Fruit fly (Drosophila melanogaster): ENCODE results near the gene sog.

Gene sog

DNA sequence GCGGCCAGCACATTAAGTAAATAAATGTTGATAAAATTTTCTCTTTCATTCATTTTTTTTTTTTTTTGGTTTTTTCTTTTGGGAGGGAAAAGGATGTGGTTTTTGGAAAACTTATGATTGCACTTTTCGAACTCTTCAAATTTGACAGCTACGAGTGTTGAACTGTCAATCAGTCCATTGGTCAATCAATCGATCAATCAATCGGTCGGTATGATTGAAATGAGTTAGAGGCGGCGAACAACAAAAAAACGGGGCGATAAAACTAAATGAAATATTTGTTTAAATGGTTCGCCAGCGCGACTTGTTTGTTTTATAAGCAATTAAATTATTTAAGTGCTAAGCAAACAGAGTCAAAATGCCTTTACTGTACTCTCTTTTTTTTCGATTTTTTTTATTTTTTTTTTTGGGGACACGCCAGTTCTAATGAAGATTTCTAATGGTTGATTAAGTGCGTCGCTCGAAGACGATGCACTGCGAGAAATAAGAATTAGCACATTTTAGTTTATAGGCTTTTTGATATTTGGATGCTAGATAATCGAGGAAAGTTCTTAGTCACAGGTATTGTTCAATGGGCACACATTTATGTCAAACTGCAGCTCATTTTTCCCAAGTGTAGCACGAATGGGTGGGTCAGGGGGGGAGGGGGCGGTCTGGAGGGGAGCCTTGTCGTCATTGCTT, 14.1 kb downstream of the sog start (continued):
- TF ChIP-seq Mrtf (GFP tag; IDR thresholded peaks at IDR 0.05) (peak; percentile 77), Lim3 (GFP tag; IDR thresholded peaks at IDR 0.05) (no peak), jing (GFP tag; optimal IDR thresholded peaks at IDR 0.05) (peak; percentile 79), her (GFP tag; optimal IDR thresholded peaks at IDR 0.05) (peak; percentile 59), Bteb2 (GFP tag; optimal IDR thresholded peaks at IDR 0.05) (peak; percentile 49), Elba2 (GFP tag; optimal IDR thresholded peaks at IDR 0.05) (no peak), klu (GFP tag; IDR thresholded peaks at IDR 0.05) (peak; percentile 52; the same call in 1 of the 2 replicates), eyg (GFP tag; optimal IDR thresholded peaks at IDR 0.05) (peak; percentile 31), CG13624 (GFP tag; optimal IDR thresholded peaks at IDR 0.05) (peak; percentile 61), Fer2 (tag; optimal IDR thresholded peaks at IDR 0.05) (peak; percentile 17), CG31224 (GFP tag; IDR thresholded peaks at IDR 0.05) (peak; percentile 56), Oli (tag; optimal IDR thresholded peaks at IDR 0.05) (peak; percentile 85), caup (GFP tag; optimal IDR thresholded peaks at IDR 0.05; ENCODE audit: severe bottlenecking) (peak; percentile 71), CG13894 (tag; optimal IDR thresholded peaks at IDR 0.05) (no peak), CG6272 (GFP tag; IDR thresholded peaks at IDR 0.05) (peak; percentile 67), sqz (GFP tag; optimal IDR thresholded peaks at IDR 0.05) (peak; percentile 80), CG3407 (GFP tag; optimal IDR thresholded peaks at IDR 0.05) (peak; percentile 62), Hr78 (GFP tag; optimal IDR thresholded peaks at IDR 0.05) (no peak), CG8089 (GFP tag; optimal IDR thresholded peaks at IDR 0.05) (peak; percentile 72), CG17361 (GFP tag; IDR thresholded peaks at IDR 0.05) (peak; percentile 83), Trl (optimal IDR thresholded peaks at IDR 0.05) (no peak), Trl (GFP tag; optimal IDR thresholded peaks at IDR 0.05) (peak; percentile 74), luna (GFP tag; optimal IDR thresholded peaks at IDR 0.05) (no peak), CG6254 (GFP tag; optimal IDR thresholded peaks at IDR 0.05) (peak; percentile 65), CG11247 (GFP tag; IDR thresholded peaks at IDR 0.05) (peak; percentile 63; the same call in 1 of the 2 replicates), grn (GFP tag; optimal IDR thresholded peaks at IDR 0.05) (peak; percentile 88), YL-1 (GFP tag; optimal IDR thresholded peaks at IDR 0.05) (no peak), yki (optimal IDR thresholded peaks at IDR 0.05) (no peak), Ada2b (GFP tag; IDR thresholded peaks at IDR 0.05) (peak; percentile 74), gem (tag; optimal IDR thresholded peaks at IDR 0.05) (peak; percentile 86), fd102C (GFP tag; optimal IDR thresholded peaks at IDR 0.05) (no peak), CG10543 (GFP tag; optimal IDR thresholded peaks at IDR 0.05) (peak; percentile 57), gfzf (GFP tag; optimal IDR thresholded peaks at IDR 0.05) (no peak), pum (GFP tag; optimal IDR thresholded peaks at IDR 0.05) (peak; percentile 65), CG6765 (GFP tag; optimal IDR thresholded peaks at IDR 0.05) (peak; percentile 23), CG32532 (GFP tag; IDR thresholded peaks at IDR 0.05) (peak; percentile 78), z (GFP tag; IDR thresholded peaks at IDR 0.05) (no peak), CG10209 (GFP tag; optimal IDR thresholded peaks at IDR 0.05) (peak; percentile 81), sens-2 (GFP tag; IDR thresholded peaks at IDR 0.05) (0 out of 2 replicates have a peak, but pooled peaks have one; percentile 34), NFAT (GFP tag; IDR thresholded peaks at IDR 0.05) (peak; percentile 59; the same call in 1 of the 2 replicates), CG7987 (GFP tag; optimal IDR thresholded peaks at IDR 0.05) (no peak), HmgZ (tag; optimal IDR thresholded peaks at IDR 0.05) (peak; percentile 60), Deaf1 (tag; optimal IDR thresholded peaks at IDR 0.05) (peak; percentile 53), Doc3 (GFP tag; IDR thresholded peaks at IDR 0.05; ENCODE audit: partially characterized antibody) (no peak), peb (GFP tag; IDR thresholded peaks at IDR 0.05) (peak; percentile 43; the same call in 1 of the 2 replicates), CG6654 (GFP tag; optimal IDR thresholded peaks at IDR 0.05) (peak; percentile 67), CG18476 (GFP tag; optimal IDR thresholded peaks at IDR 0.05) (peak; percentile 28), dysf (GFP tag; IDR thresholded peaks at IDR 0.05) (peak; percentile 85), CG7372 (GFP tag; IDR thresholded peaks at IDR 0.05) (peak; percentile 66; the same call in 1 of the 2 replicates), nom (GFP tag; optimal IDR thresholded peaks at IDR 0.05) (no peak)
